Worm (Caenorhabditis elegans) whole organism, L4 larva: ENCODE measurements around the gene nhr-221.

ENCODE experiments used
- F49E8.2 ChIP-seq: sonication (generic microtip); optimal IDR thresholded peaks from 2 replicates; lab custom pipeline; 2016; ENCODE audit warnings: missing compliant biosample characterization, mild to moderate bottlenecking, missing genetic modification characterization, borderline replicate concordance
- T26A8.4 ChIP-seq: fragments of 200-800 bp; sonication (Bioruptor generic); IDR thresholded peaks from 2 replicates; pipeline ENCODE4 v1.3.6; 2022; ENCODE audit warnings: missing genetic modification characterization, missing compliant biosample characterization
- Y105C5A.15 ChIP-seq: fragments of 200-800 bp; sonication (Bioruptor generic); IDR thresholded peaks from 2 replicates; pipeline ENCODE4 v1.3.6; 2022; ENCODE audit warnings: missing genetic modification characterization, missing compliant biosample characterization
- Y48G9A.11 ChIP-seq: fragments of 200-800 bp; sonication (Bioruptor generic); IDR thresholded peaks from 2 replicates; pipeline ENCODE4 v1.3.6; 2022; ENCODE audit warnings: missing genetic modification reagents, missing genetic modification characterization, missing compliant biosample characterization
- aly-2 ChIP-seq: sonication (generic microtip); optimal IDR thresholded peaks from 2 replicates; lab custom pipeline; 2018; ENCODE audit warnings: missing biosample characterization, missing genetic modification characterization
- ama-1 ChIP-seq: fragments of 150-350 bp; optimal IDR thresholded peaks from 2 replicates; lab custom pipeline; 2014; ENCODE audit warnings: inconsistent platforms, mixed read lengths
- ceh-62 ChIP-seq: sonication (generic microtip); optimal IDR thresholded peaks from 2 replicates; lab custom pipeline; 2017; ENCODE audit warnings: missing biosample characterization, missing genetic modification characterization
- daf-12 ChIP-seq: fragments of 150-350 bp; optimal IDR thresholded peaks from 2 replicates; lab custom pipeline; 2014; ENCODE audit warnings: missing biosample characterization, missing genetic modification reagents, missing genetic modification characterization
- duxl-1 ChIP-seq: sonication (generic microtip); optimal IDR thresholded peaks from 2 replicates; lab custom pipeline; 2016; ENCODE audit warnings: mild to moderate bottlenecking, missing genetic modification characterization, moderate library complexity, missing compliant biosample characterization; ENCODE audit not compliant: poor library complexity
- dve-1 ChIP-seq: sonication (generic microtip); optimal IDR thresholded peaks from 2 replicates; lab custom pipeline; 2017; ENCODE audit warnings: antibody characterized with exemption, mild to moderate bottlenecking, missing genetic modification characterization, missing compliant biosample characterization; ENCODE audit not compliant: insufficient read depth
- egl-27 ChIP-seq: sonication (generic microtip); optimal IDR thresholded peaks from 3 replicates; lab custom pipeline; 2017; ENCODE audit warnings: missing biosample characterization, missing genetic modification reagents, missing genetic modification characterization
- fkh-10 ChIP-seq: fragments of 150-350 bp; optimal IDR thresholded peaks from 2 replicates; lab custom pipeline; 2014; ENCODE audit warnings: missing biosample characterization, missing genetic modification reagents, missing genetic modification characterization
- hlh-30 ChIP-seq: sonication (generic microtip); optimal IDR thresholded peaks from 2 replicates; lab custom pipeline; 2017; ENCODE audit warnings: antibody characterized with exemption, mild to moderate bottlenecking, missing genetic modification characterization, missing compliant biosample characterization; ENCODE audit not compliant: insufficient read depth
- jun-1 ChIP-seq: fragments of 150-350 bp; optimal IDR thresholded peaks from 2 replicates; lab custom pipeline; 2014; ENCODE audit warnings: missing biosample characterization, missing genetic modification reagents, missing genetic modification characterization
- lin-29 ChIP-seq: fragments of 200-800 bp; sonication (Bioruptor generic); IDR thresholded peaks from 2 replicates; pipeline ENCODE4 v1.3.6; 2022; ENCODE audit warnings: missing genetic modification reagents, missing genetic modification characterization, missing compliant biosample characterization
- lin-38 ChIP-seq: fragments of 200-800 bp; sonication (Bioruptor generic); IDR thresholded peaks from 2 replicates; pipeline ENCODE4 v1.3.6; 2022; ENCODE audit warnings: missing genetic modification reagents, missing genetic modification characterization, missing compliant biosample characterization
- lir-3 ChIP-seq: sonication (generic microtip); optimal IDR thresholded peaks from 2 replicates; lab custom pipeline; 2016; ENCODE audit warnings: mild to moderate bottlenecking, missing genetic modification characterization, missing compliant biosample characterization
- lsy-2 ChIP-seq, 2 experiments: fragments of 150-350 bp in 1 of 2; sonication (generic microtip) in 1 of 2; optimal IDR thresholded peaks; 2 replicates each; lab custom pipeline; 2014 to 2017; ENCODE audit warnings: missing biosample characterization in 2 of 2, missing genetic modification characterization in 2 of 2
- mdl-1 ChIP-seq, 2 experiments: fragments of 150-350 bp in 1 of 2; sonication (generic microtip) in 1 of 2; optimal IDR thresholded peaks; 2 replicates each; lab custom pipeline; 2014 to 2017; ENCODE audit warnings: missing biosample characterization in 2 of 2, missing genetic modification characterization in 2 of 2
- mxl-2 ChIP-seq: fragments of 200-800 bp; sonication (Bioruptor generic); conservative IDR thresholded peaks from 2 replicates; pipeline ENCODE4 v1.3.6; 2022; ENCODE audit warnings: missing genetic modification reagents, missing genetic modification characterization, missing compliant biosample characterization
- mxl-3 ChIP-seq: fragments of 200-800 bp; sonication (Bioruptor generic); optimal IDR thresholded peaks from 2 replicates; lab custom pipeline; 2018; ENCODE audit warnings: mild to moderate bottlenecking, missing genetic modification characterization, missing compliant biosample characterization
- nhr-10 ChIP-seq: fragments of 150-350 bp; optimal IDR thresholded peaks from 2 replicates; lab custom pipeline; 2014; ENCODE audit warnings: missing biosample characterization, missing genetic modification characterization
- nhr-111 ChIP-seq: fragments of 200-800 bp; sonication (Bioruptor generic); optimal IDR thresholded peaks from 2 replicates; lab custom pipeline; 2018; ENCODE audit warnings: mild to moderate bottlenecking, missing genetic modification characterization, missing compliant biosample characterization
- nhr-25 ChIP-seq: sonication (generic microtip); optimal IDR thresholded peaks from 2 replicates; lab custom pipeline; 2017; ENCODE audit warnings: missing genetic modification characterization, mild to moderate bottlenecking, missing compliant biosample characterization, antibody characterized with exemption, moderate library complexity, borderline replicate concordance; ENCODE audit not compliant: insufficient read depth
- nhr-42 ChIP-seq: fragments of 200-800 bp; sonication (Bioruptor generic); IDR thresholded peaks from 2 replicates; pipeline ENCODE4 v1.3.6; 2022; ENCODE audit warnings: missing genetic modification characterization, missing compliant biosample characterization
- pqm-1 ChIP-seq: sonication (generic microtip); optimal IDR thresholded peaks from 2 replicates; lab custom pipeline; 2017; ENCODE audit warnings: missing biosample characterization, missing genetic modification characterization
- set-16 ChIP-seq: fragments of 200-800 bp; sonication (Bioruptor generic); IDR thresholded peaks from 2 replicates; pipeline ENCODE4 v1.3.6; 2022; ENCODE audit warnings: missing genetic modification reagents, missing genetic modification characterization, missing compliant biosample characterization
- skn-1 ChIP-seq: fragments of 150-350 bp; optimal IDR thresholded peaks from 2 replicates; lab custom pipeline; 2014; ENCODE audit warnings: missing biosample characterization, missing genetic modification characterization
- spr-1 ChIP-seq: sonication (generic microtip); optimal IDR thresholded peaks from 2 replicates; lab custom pipeline; 2016; ENCODE audit warnings: mild to moderate bottlenecking, missing genetic modification characterization, missing compliant biosample characterization
- unc-39 ChIP-seq: sonication (generic microtip); optimal IDR thresholded peaks from 2 replicates; lab custom pipeline; 2017; ENCODE audit warnings: missing biosample characterization, missing genetic modification characterization
- unc-62 ChIP-seq, 3 experiments: fragments of 150-350 bp in 1 of 3; sonication (generic microtip); optimal IDR thresholded peaks in 2 of 3; peaks in 1 of 3; 1 replicate in 1 of 3; 2 replicates in 2 of 3; lab custom pipeline; 2014 to 2017; ENCODE audit warnings: missing biosample characterization in 3 of 3, missing genetic modification characterization in 3 of 3, missing genetic modification reagents in 3 of 3, missing genotype in 1 of 3
- vab-7 ChIP-seq: fragments of 200-800 bp; sonication (Bioruptor generic); IDR thresholded peaks from 2 replicates; pipeline ENCODE4 v1.3.6; 2022; ENCODE audit warnings: missing genetic modification reagents, missing genetic modification characterization, missing compliant biosample characterization
- zfp-2 ChIP-seq: sonication (generic microtip); optimal IDR thresholded peaks from 2 replicates; lab custom pipeline; 2016; ENCODE audit warnings: mild to moderate bottlenecking, missing genetic modification characterization, missing compliant biosample characterization
- zip-2 ChIP-seq: fragments of 150-350 bp; optimal IDR thresholded peaks from 2 replicates; lab custom pipeline; 2014; ENCODE audit warnings: missing biosample characterization, missing genetic modification characterization

nhr-221 gene

DNA sequence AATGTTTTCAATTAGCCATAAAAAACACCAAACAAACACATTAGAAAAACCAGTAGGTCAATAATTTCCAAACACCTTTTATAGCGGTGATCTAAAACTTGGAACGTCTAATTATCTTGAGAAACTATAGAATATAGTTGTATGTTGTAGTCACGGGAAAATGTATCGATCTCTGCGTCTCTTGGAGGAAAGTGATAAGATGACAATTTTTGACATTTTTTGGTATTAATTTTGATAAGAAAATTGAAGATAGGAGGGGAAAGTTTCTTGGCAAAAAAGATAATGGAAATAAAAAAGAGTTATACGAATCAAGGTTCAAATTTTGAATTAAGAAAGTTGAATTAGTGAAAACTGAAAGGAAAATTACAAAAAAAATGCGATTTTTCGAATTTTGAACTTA, 29.4 kb downstream of the nhr-221 start (continued):
- no peak for TF ChIP-seq mxl-2 (GFP tag; lab: Robert Waterston, UW)
- no peak for TF ChIP-seq fkh-10 (GFP tag; lab: Kevin White, UChicago)
- no peak for TF ChIP-seq lir-3 (tag; lab: Kevin White, UChicago)
- no peak for TF ChIP-seq duxl-1 (tag; lab: Kevin White, UChicago)
- no peak for TF ChIP-seq vab-7
- TF ChIP-seq Y105C5A.15 (GFP tag; lab: Robert Waterston, UW), result no peak
- no peak for TF ChIP-seq zfp-2 (tag; lab: Kevin White, UChicago)
- TF ChIP-seq mdl-1 (tag; optimal IDR thresholded peaks at IDR 0.05; lab: Kevin White, UChicago), result peak in 1 of 2 experiments; percentile 44
- TF ChIP-seq dve-1 (tag; lab: Kevin White, UChicago), result peak; percentile 89
- TF ChIP-seq mxl-3 (GFP tag; lab: Kevin White, UChicago), result no peak
- TF ChIP-seq ama-1 (lab: Kevin White, UChicago), result no peak
- TF ChIP-seq daf-12 (tag; lab: Kevin White, UChicago), result no peak
- TF ChIP-seq aly-2 (tag; lab: Kevin White, UChicago), result no peak
- no peak for TF ChIP-seq T26A8.4

DNA sequence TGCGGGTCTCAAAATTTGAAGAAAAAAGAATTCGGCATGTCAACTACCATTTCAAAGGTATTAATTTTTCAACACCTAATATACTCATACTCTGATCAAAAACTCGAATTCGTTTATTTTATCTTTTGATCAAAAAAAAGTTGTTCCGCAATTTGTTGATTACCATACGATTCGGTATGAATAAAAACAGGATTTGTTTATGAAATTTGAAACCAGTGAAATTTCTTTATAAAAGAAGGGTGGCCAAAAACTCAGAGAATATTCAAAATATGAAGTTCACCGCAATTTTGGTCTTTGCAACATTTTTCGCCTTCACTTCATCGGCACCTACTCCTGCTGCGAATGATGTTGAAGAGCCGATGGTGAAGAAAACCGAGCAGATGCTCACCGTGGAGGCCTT, 33.1 kb downstream of the nhr-221 start, which contains the start of the genes C07G3.8 and C07G3.10:
Gene C07G3.8, minus strand, starts transcription at position 101 of the 400 bp plus-strand sequence.
Gene C07G3.10, plus strand, starts transcription at position 270 of the 400 bp plus-strand sequence.
- no peak for TF ChIP-seq nhr-10
- TF ChIP-seq zip-2 (tag; lab: Kevin White, UChicago), result no peak
- TF ChIP-seq set-16, result no peak
- no peak for TF ChIP-seq aly-2 (tag; lab: Kevin White, UChicago)
- no peak for TF ChIP-seq lin-29 (GFP tag; lab: Robert Waterston, UW)
- TF ChIP-seq nhr-111, result no peak
- TF ChIP-seq jun-1 (tag; lab: Kevin White, UChicago), result no peak
- TF ChIP-seq nhr-25 (tag; lab: Kevin White, UChicago), result no peak
- TF ChIP-seq ceh-62 (tag; lab: Kevin White, UChicago), result no peak
- no peak for TF ChIP-seq lin-38 (GFP tag; lab: Robert Waterston, UW)

DNA sequence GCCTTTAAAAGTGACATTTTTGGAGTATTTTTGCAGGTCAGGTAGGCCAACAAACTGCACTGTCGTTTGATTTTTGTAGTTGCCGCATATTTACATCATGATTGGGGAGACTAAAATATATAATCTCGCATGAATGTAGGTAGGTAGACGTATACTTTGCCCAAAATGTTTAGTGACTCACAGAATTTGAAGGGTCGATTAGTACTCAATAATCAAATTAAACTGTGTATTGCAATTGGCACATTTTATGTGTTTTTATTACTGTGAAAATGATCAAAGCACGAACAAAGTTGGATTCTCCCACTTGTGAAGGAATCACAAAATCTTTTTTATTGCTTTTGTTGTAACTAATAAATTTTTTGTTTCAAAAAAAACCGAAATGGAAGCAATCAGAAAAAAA, 38.3 kb downstream of the nhr-221 start, which contains the start of gene C07G3.15:
Gene C07G3.15, minus strand, starts transcription at position 101 of the 400 bp plus-strand sequence.
- TF ChIP-seq ama-1 (lab: Kevin White, UChicago), result no peak
- TF ChIP-seq mdl-1 (tag; optimal IDR thresholded peaks at IDR 0.05; lab: Kevin White, UChicago), result no peak
- no peak for TF ChIP-seq nhr-42
- no peak for TF ChIP-seq spr-1 (tag; lab: Kevin White, UChicago)
- no peak for TF ChIP-seq hlh-30 (tag; lab: Kevin White, UChicago)
- TF ChIP-seq unc-62 (GFP tag; optimal IDR thresholded peaks at IDR 0.05 in 1 of 2; lab: Kevin White, UChicago), result no peak
- TF ChIP-seq unc-62 (tag; optimal IDR thresholded peaks at IDR 0.05; lab: Kevin White, UChicago), result no peak
- no peak for TF ChIP-seq Y48G9A.11 (GFP tag; lab: Robert Waterston, UW)
- no peak for TF ChIP-seq F49E8.2 (tag; lab: Kevin White, UChicago)
- no peak for TF ChIP-seq set-16
- TF ChIP-seq unc-39 (tag; lab: Kevin White, UChicago), result no peak
- TF ChIP-seq egl-27 (tag; lab: Kevin White, UChicago), result no peak
- no peak for TF ChIP-seq lsy-2 (tag; optimal IDR thresholded peaks at IDR 0.05; lab: Kevin White, UChicago)
- no peak for TF ChIP-seq skn-1
- no peak for TF ChIP-seq daf-12 (tag; lab: Kevin White, UChicago)

- TF ChIP-seq unc-62 (GFP tag; optimal IDR thresholded peaks at IDR 0.05 in 1 of 2; lab: Kevin White, UChicago) (peak in 1 of 2 experiments; percentile 44), unc-62 (tag; optimal IDR thresholded peaks at IDR 0.05; lab: Kevin White, UChicago) (no peak), pqm-1 (tag; lab: Kevin White, UChicago) (no peak)
Observed at ce11 chrV:3490435-3490834, 44.7 kb downstream of the nhr-221 start, which contains the start of gene srbc-36. srbc-36 (minus strand) TSS chrV:3490535.
